Worm (Caenorhabditis elegans) whole organism, L4 larva: ENCODE measurements around the gene F36D4.1.
A peak's percentile ranks its signal among the peaks of the same experiment; 100 is the strongest.

ENCODE experiments used
- F49E8.2 ChIP-seq: sonication (generic microtip); optimal IDR thresholded peaks from 2 replicates; lab custom pipeline; 2016; ENCODE audit warnings: missing compliant biosample characterization, mild to moderate bottlenecking, missing genetic modification characterization, borderline replicate concordance
- T20F7.1 ChIP-seq: fragments of 200-800 bp; sonication (Bioruptor generic); optimal IDR thresholded peaks from 2 replicates; lab custom pipeline; 2018; ENCODE audit warnings: mild to moderate bottlenecking, missing genetic modification characterization, missing compliant biosample characterization
- Y48G9A.11 ChIP-seq: fragments of 200-800 bp; sonication (Bioruptor generic); IDR thresholded peaks from 2 replicates; pipeline ENCODE4 v1.3.6; 2022; ENCODE audit warnings: missing genetic modification reagents, missing genetic modification characterization, missing compliant biosample characterization
- ZK337.2 ChIP-seq: fragments of 200-800 bp; sonication (Bioruptor generic); IDR thresholded peaks from 2 replicates; pipeline ENCODE4 v1.3.6; 2022; ENCODE audit warnings: missing genetic modification reagents, missing genetic modification characterization, missing compliant biosample characterization
- aha-1 ChIP-seq: fragments of 150-350 bp; peaks from one replicate; lab custom pipeline; 2014; ENCODE audit warnings: missing biosample characterization, missing genetic modification characterization
- ama-1 ChIP-seq: fragments of 150-350 bp; optimal IDR thresholded peaks from 2 replicates; lab custom pipeline; 2014; ENCODE audit warnings: inconsistent platforms, mixed read lengths
- attf-4 ChIP-seq: sonication (generic microtip); optimal IDR thresholded peaks from 3 replicates; lab custom pipeline; 2017; ENCODE audit warnings: missing biosample characterization, missing genetic modification characterization
- daf-16 ChIP-seq, 3 experiments: sonication (generic microtip); optimal IDR thresholded peaks; 2 replicates each; lab custom pipeline; 2016 to 2017; ENCODE audit warnings: missing genetic modification characterization in 3 of 3, missing genetic modification reagents in 3 of 3, mild to moderate bottlenecking in 2 of 3, missing compliant biosample characterization in 2 of 3, missing biosample characterization in 1 of 3, moderate library complexity in 1 of 3
- daf-8 ChIP-seq: fragments of 200-800 bp; sonication (Bioruptor generic); IDR thresholded peaks from 2 replicates; pipeline ENCODE4 v1.3.6; 2022; ENCODE audit warnings: missing genetic modification characterization, missing compliant biosample characterization
- dmd-6 ChIP-seq: fragments of 200-800 bp; sonication (Bioruptor generic); IDR thresholded peaks from 2 replicates; pipeline ENCODE4 v1.3.6; 2022; ENCODE audit warnings: missing genetic modification reagents, missing genetic modification characterization, missing compliant biosample characterization
- dpl-1 ChIP-seq: fragments of 150-350 bp; optimal IDR thresholded peaks from 2 replicates; lab custom pipeline; 2014; ENCODE audit warnings: missing biosample characterization, missing genetic modification reagents, missing genetic modification characterization
- duxl-1 ChIP-seq: sonication (generic microtip); optimal IDR thresholded peaks from 2 replicates; lab custom pipeline; 2016; ENCODE audit warnings: mild to moderate bottlenecking, missing genetic modification characterization, moderate library complexity, missing compliant biosample characterization; ENCODE audit not compliant: poor library complexity
- dve-1 ChIP-seq: sonication (generic microtip); optimal IDR thresholded peaks from 2 replicates; lab custom pipeline; 2017; ENCODE audit warnings: antibody characterized with exemption, mild to moderate bottlenecking, missing genetic modification characterization, missing compliant biosample characterization; ENCODE audit not compliant: insufficient read depth
- hlh-30 ChIP-seq: sonication (generic microtip); optimal IDR thresholded peaks from 2 replicates; lab custom pipeline; 2017; ENCODE audit warnings: antibody characterized with exemption, mild to moderate bottlenecking, missing genetic modification characterization, missing compliant biosample characterization; ENCODE audit not compliant: insufficient read depth
- jun-1 ChIP-seq: fragments of 150-350 bp; optimal IDR thresholded peaks from 2 replicates; lab custom pipeline; 2014; ENCODE audit warnings: missing biosample characterization, missing genetic modification reagents, missing genetic modification characterization
- madf-5 ChIP-seq, 2 experiments: fragments of 200-800 bp; sonication (Bioruptor generic); IDR thresholded peaks; 2 replicates each; pipeline ENCODE4 v1.3.6; 2022; ENCODE audit warnings: missing compliant biosample characterization in 2 of 2, missing genetic modification characterization in 2 of 2
- mdt-29 ChIP-seq: fragments of 200-800 bp; sonication (Bioruptor generic); IDR thresholded peaks from 2 replicates; pipeline ENCODE4 v1.3.6; 2022; ENCODE audit warnings: missing genetic modification reagents, missing genetic modification characterization, missing compliant biosample characterization
- mxl-3 ChIP-seq: fragments of 200-800 bp; sonication (Bioruptor generic); optimal IDR thresholded peaks from 2 replicates; lab custom pipeline; 2018; ENCODE audit warnings: mild to moderate bottlenecking, missing genetic modification characterization, missing compliant biosample characterization
- nhr-28 ChIP-seq: fragments of 150-350 bp; optimal IDR thresholded peaks from 2 replicates; lab custom pipeline; 2014; ENCODE audit warnings: missing biosample characterization, missing genetic modification characterization
- nhr-77 ChIP-seq: fragments of 150-350 bp; optimal IDR thresholded peaks from 2 replicates; lab custom pipeline; 2014; ENCODE audit warnings: missing biosample characterization, missing genetic modification characterization
- php-3 ChIP-seq: fragments of 200-800 bp; sonication (Bioruptor generic); IDR thresholded peaks from 2 replicates; pipeline ENCODE4 v1.3.6; 2022; ENCODE audit warnings: missing genetic modification reagents, missing genetic modification characterization, missing compliant biosample characterization
- pqm-1 ChIP-seq: sonication (generic microtip); optimal IDR thresholded peaks from 2 replicates; lab custom pipeline; 2017; ENCODE audit warnings: missing biosample characterization, missing genetic modification characterization
- sdz-12 ChIP-seq: fragments of 200-800 bp; sonication (Bioruptor generic); optimal IDR thresholded peaks from 2 replicates; lab custom pipeline; 2018; ENCODE audit warnings: mild to moderate bottlenecking, missing genetic modification characterization, missing compliant biosample characterization
- snpc-4 ChIP-seq: fragments of 150-350 bp; optimal IDR thresholded peaks from 2 replicates; lab custom pipeline; 2014; ENCODE audit warnings: missing biosample characterization, missing genetic modification characterization
- unc-130 ChIP-seq: sonication (generic microtip); optimal IDR thresholded peaks from 2 replicates; lab custom pipeline; 2016; ENCODE audit warnings: missing genetic modification reagents, missing genetic modification characterization, missing compliant biosample characterization
- unc-39 ChIP-seq: sonication (generic microtip); optimal IDR thresholded peaks from 2 replicates; lab custom pipeline; 2017; ENCODE audit warnings: missing biosample characterization, missing genetic modification characterization

The F36D4.1 gene

ce11 chrV:9382538-9383328 lies 34.0 kb upstream of the F36D4.1 start:
- TF ChIP-seq dve-1 (tag; lab: Kevin White, UChicago) (peak; percentile 8), dmd-6 (GFP tag; lab: Robert Waterston, UW) (0 out of 2 replicates have a peak, but pooled peaks have one; percentile 20), ama-1 (lab: Kevin White, UChicago) (no peak), Y48G9A.11 (GFP tag; lab: Robert Waterston, UW) (peak; percentile 86), nhr-28 (tag; lab: Kevin White, UChicago) (peak; percentile 8), unc-130 (GFP tag; lab: Kevin White, UChicago) (peak; percentile 68), mdt-29 (GFP tag; lab: Robert Waterston, UW) (peak; percentile 47; the same call in 1 of the 2 replicates), F49E8.2 (tag; lab: Kevin White, UChicago) (peak; percentile 87), madf-5 (GFP tag; IDR thresholded peaks at IDR 0.05; lab: Robert Waterston, UW) (no peak), daf-8 (GFP tag; lab: Robert Waterston, UW) (no peak), pqm-1 (tag; lab: Kevin White, UChicago) (peak; percentile 13), dpl-1 (GFP tag; lab: Kevin White, UChicago) (peak; percentile 4), hlh-30 (tag; lab: Kevin White, UChicago) (peak; percentile 28), daf-16 (GFP tag; optimal IDR thresholded peaks at IDR 0.05; lab: Kevin White, UChicago) (no peak), daf-16 (tag; optimal IDR thresholded peaks at IDR 0.05; lab: Kevin White, UChicago) (peak; percentile 60)

DNA sequence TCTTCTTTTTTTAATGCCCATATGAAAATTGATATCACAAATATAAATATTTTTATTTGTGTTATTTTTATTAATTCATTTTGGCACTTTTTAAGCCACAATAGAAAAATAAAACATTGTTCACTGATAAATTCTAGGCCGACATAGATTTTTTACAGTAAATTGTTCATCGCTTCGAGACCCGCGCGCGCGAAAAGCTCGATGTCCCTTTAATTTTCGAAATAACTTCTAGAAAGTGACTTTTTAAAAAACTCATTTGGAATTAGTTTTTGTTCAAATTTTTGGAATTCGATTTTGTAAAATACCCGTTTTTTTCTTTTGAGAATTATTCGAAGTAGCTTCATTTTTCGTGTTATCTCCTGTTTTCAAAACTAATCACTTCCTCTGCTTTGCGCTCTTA lies 32.4 kb upstream of the F36D4.1 start:
- TF ChIP-seq nhr-77 (tag; lab: Kevin White, UChicago) (no peak), duxl-1 (no peak), T20F7.1 (GFP tag; lab: Kevin White, UChicago) (no peak), jun-1 (tag; lab: Kevin White, UChicago) (no peak), ZK337.2 (GFP tag; lab: Robert Waterston, UW) (no peak)

ce11 chrV:9384949-9385348 lies 31.8 kb upstream of the F36D4.1 start:
- TF ChIP-seq sdz-12 (GFP tag; lab: Kevin White, UChicago) (no peak), aha-1 (tag; lab: Kevin White, UChicago) (peak; percentile 52)
- TF ChIP-seq, all 104 proteins: peak for 1

DNA sequence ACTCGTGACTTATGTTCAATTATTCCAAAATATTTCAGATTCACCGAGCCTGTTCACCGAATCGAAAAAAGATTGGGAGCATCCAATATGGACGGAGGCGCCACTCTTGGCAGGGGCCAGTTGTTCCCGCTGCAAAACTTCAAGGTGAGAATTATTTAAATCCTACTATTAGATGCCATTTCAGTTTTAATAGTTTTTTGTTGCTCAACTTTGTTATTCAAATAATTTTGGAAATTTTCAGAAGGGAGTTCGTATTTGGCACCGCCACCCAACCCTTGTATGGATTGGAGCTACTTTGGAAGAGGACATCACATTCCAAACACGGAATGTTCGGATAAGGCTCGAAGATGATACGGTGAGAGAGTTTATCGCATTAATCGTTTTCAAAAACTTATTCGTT lies 30.6 kb upstream of the F36D4.1 start, which contains the start of gene hum-2:
Gene hum-2, plus strand, starts transcription at position 33 of the 400 bp plus-strand sequence.
- TF ChIP-seq aha-1 (tag; lab: Kevin White, UChicago) (peak; percentile 94), php-3 (GFP tag; lab: Robert Waterston, UW) (no peak)

DNA sequence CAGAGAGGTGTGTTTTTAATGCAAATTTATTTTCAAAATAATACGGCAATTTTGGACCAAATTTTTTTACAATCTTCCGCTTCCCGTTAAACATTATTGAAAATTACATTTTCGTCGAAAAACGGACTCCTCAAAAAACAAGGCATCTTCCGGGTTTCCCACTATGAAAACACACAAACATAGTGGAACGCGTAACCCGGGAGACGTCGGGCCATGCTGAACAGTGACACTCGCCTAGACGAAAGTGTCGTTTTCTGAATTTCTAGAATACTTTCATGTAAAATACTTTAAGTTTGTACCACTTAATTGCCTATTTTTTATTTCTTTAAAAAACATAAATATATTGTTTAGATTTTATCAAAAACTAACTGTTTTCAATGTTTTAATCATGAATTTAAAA lies 24.8 kb upstream of the F36D4.1 start:
- TF ChIP-seq attf-4 (tag; lab: Kevin White, UChicago) (no peak), snpc-4 (peak; percentile 78)

DNA sequence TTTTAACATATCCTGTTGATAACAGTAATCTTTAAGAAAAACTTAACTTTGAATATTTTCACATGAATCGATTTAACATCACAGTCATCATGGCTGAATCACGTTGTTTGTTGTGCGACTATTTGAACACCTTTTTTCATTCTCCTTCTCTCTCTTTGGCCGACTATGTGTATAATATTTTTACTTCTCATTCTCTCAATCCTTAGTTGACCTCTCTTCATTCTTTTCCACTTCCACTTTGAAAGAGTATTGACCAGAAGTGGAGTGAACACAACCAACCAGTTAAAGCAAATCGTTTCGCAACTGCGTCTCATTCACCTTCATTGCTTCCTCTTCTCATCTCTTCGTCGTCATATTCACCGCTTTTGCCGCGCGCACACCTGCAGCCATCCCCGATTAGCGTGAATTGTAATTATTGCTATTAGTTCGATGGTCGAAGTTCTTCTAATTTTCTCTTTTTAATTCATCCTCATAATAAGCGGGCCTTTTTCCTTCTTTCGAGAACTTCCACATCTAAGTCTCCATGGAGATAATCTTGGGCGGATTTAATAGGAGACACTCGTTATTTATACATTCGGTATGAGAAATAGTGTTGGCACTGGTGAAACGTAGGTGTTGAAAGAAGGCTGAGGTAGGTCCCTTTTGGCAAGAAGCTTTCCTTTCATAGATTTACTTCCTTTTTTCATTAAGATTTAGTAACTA lies 21.6 kb upstream of the F36D4.1 start:
- TF ChIP-seq unc-39 (tag; lab: Kevin White, UChicago) (no peak), ZK337.2 (GFP tag; lab: Robert Waterston, UW) (no peak), mxl-3 (peak; percentile 15)
- TF ChIP-seq, all 104 proteins: peak for 1
